Worm (Caenorhabditis elegans) whole organism, late embryonic: ENCODE results near the gene ztf-30.

Source experiments
- F13H6.1 ChIP-seq: sonication (generic microtip); optimal IDR thresholded peaks from 2 replicates; lab custom pipeline; 2016; ENCODE audit warnings: missing genetic modification characterization, missing compliant biosample characterization
- K09A11.1 ChIP-seq: sonication (generic microtip); optimal IDR thresholded peaks from 2 replicates; lab custom pipeline; 2017; ENCODE audit warnings: antibody characterized with exemption, mild to moderate bottlenecking, missing genetic modification characterization, missing compliant biosample characterization; ENCODE audit not compliant: insufficient read depth
- T23F11.4 ChIP-seq: fragments of 200-800 bp; sonication (Bioruptor generic); optimal IDR thresholded peaks from 2 replicates; lab custom pipeline; 2018; ENCODE audit warnings: mild to moderate bottlenecking, missing genetic modification characterization, missing compliant biosample characterization
- Y22D7AL.16 ChIP-seq: sonication (generic microtip); optimal IDR thresholded peaks from 2 replicates; lab custom pipeline; 2016; ENCODE audit warnings: missing genetic modification characterization, missing compliant biosample characterization
- ama-1 ChIP-seq: fragments of 150-350 bp; optimal IDR thresholded peaks from 2 replicates; lab custom pipeline; 2014
- ceh-14 ChIP-seq: sonication (generic microtip); optimal IDR thresholded peaks from 2 replicates; lab custom pipeline; 2016; ENCODE audit warnings: missing genotype, missing genetic modification characterization, missing compliant biosample characterization
- ceh-18 ChIP-seq: sonication (generic microtip); optimal IDR thresholded peaks from 2 replicates; lab custom pipeline; 2016; ENCODE audit warnings: missing genetic modification characterization, missing compliant biosample characterization
- ceh-2 ChIP-seq: sonication (generic microtip); optimal IDR thresholded peaks from 2 replicates; lab custom pipeline; 2016; ENCODE audit warnings: missing genotype, missing genetic modification characterization, missing compliant biosample characterization
- ceh-24 ChIP-seq: sonication (generic microtip); optimal IDR thresholded peaks from 2 replicates; lab custom pipeline; 2016; ENCODE audit warnings: mild to moderate bottlenecking, missing genetic modification characterization, missing compliant biosample characterization
- ceh-30 ChIP-seq: fragments of 150-350 bp; optimal IDR thresholded peaks from 2 replicates; lab custom pipeline; 2014; ENCODE audit warnings: missing biosample characterization, missing genetic modification characterization
- ceh-34 ChIP-seq: sonication (generic microtip); optimal IDR thresholded peaks from 2 replicates; lab custom pipeline; 2016; ENCODE audit warnings: mild to moderate bottlenecking, missing genetic modification characterization, missing compliant biosample characterization
- ceh-48 ChIP-seq: sonication (generic microtip); optimal IDR thresholded peaks from 2 replicates; lab custom pipeline; 2016; ENCODE audit warnings: missing genetic modification characterization, inconsistent platforms, missing compliant biosample characterization
- ceh-6 ChIP-seq: fragments of 200-800 bp; sonication (Bioruptor generic); optimal IDR thresholded peaks from 2 replicates; lab custom pipeline; 2018; ENCODE audit warnings: mild to moderate bottlenecking, missing genetic modification characterization, missing compliant biosample characterization
- ceh-9 ChIP-seq: sonication (generic microtip); optimal IDR thresholded peaks from 2 replicates; lab custom pipeline; 2016; ENCODE audit warnings: mild to moderate bottlenecking, missing genetic modification characterization, inconsistent platforms, missing compliant biosample characterization
- dve-1 ChIP-seq: sonication (generic microtip); optimal IDR thresholded peaks from 2 replicates; lab custom pipeline; 2017; ENCODE audit warnings: antibody characterized with exemption, mild to moderate bottlenecking, missing genetic modification characterization, missing compliant biosample characterization
- elt-2 ChIP-seq: sonication (generic microtip); optimal IDR thresholded peaks from 2 replicates; lab custom pipeline; 2016; ENCODE audit warnings: missing genetic modification reagents, missing genetic modification characterization, missing compliant biosample characterization
- elt-4 ChIP-seq: sonication (generic microtip); optimal IDR thresholded peaks from 2 replicates; lab custom pipeline; 2016; ENCODE audit warnings: missing genetic modification characterization, missing compliant biosample characterization
- eyg-1 ChIP-seq: sonication (generic microtip); optimal IDR thresholded peaks from 2 replicates; lab custom pipeline; 2016; ENCODE audit warnings: missing genotype, missing genetic modification characterization, missing compliant biosample characterization
- fax-1 ChIP-seq: sonication (generic microtip); optimal IDR thresholded peaks from 2 replicates; lab custom pipeline; 2016; ENCODE audit warnings: missing genotype, missing genetic modification characterization, missing compliant biosample characterization
- fkh-10 ChIP-seq: fragments of 150-350 bp; optimal IDR thresholded peaks from 2 replicates; lab custom pipeline; 2014; ENCODE audit warnings: missing biosample characterization, missing genetic modification reagents, missing genetic modification characterization
- hlh-13 ChIP-seq: fragments of 200-800 bp; sonication (Bioruptor generic); optimal IDR thresholded peaks from 2 replicates; lab custom pipeline; 2018; ENCODE audit warnings: mild to moderate bottlenecking, missing genetic modification characterization, missing compliant biosample characterization
- hlh-6 ChIP-seq: sonication (generic microtip); optimal IDR thresholded peaks from 2 replicates; lab custom pipeline; 2016; ENCODE audit warnings: missing genotype, missing genetic modification characterization, missing compliant biosample characterization
- hlh-8 ChIP-seq: sonication (generic microtip); optimal IDR thresholded peaks from 2 replicates; lab custom pipeline; 2016; ENCODE audit warnings: missing genotype, missing genetic modification characterization, missing compliant biosample characterization
- mec-3 ChIP-seq: sonication (generic microtip); optimal IDR thresholded peaks from 2 replicates; lab custom pipeline; 2016; ENCODE audit warnings: borderline replicate concordance, missing genetic modification characterization, missing compliant biosample characterization
- odd-2 ChIP-seq: sonication (generic microtip); optimal IDR thresholded peaks from 2 replicates; lab custom pipeline; 2017; ENCODE audit warnings: antibody characterized with exemption, mild to moderate bottlenecking, missing genetic modification characterization, missing compliant biosample characterization
- pag-3 ChIP-seq: sonication (generic microtip); optimal IDR thresholded peaks from 2 replicates; lab custom pipeline; 2016; ENCODE audit warnings: missing compliant biosample characterization, missing genetic modification characterization, borderline replicate concordance
- pax-1 ChIP-seq: fragments of 150-350 bp; optimal IDR thresholded peaks from 2 replicates; lab custom pipeline; 2014; ENCODE audit warnings: missing biosample characterization, missing genetic modification characterization
- pha-4 ChIP-seq: fragments of 150-350 bp; optimal IDR thresholded peaks from 2 replicates; lab custom pipeline; 2018; ENCODE audit warnings: missing biosample characterization, missing genetic modification reagents, missing genetic modification characterization
- ref-2 ChIP-seq: sonication (generic microtip); optimal IDR thresholded peaks from 2 replicates; lab custom pipeline; 2016; ENCODE audit warnings: missing genetic modification characterization, missing compliant biosample characterization
- sox-2 ChIP-seq: fragments of 200-800 bp; sonication (Bioruptor generic); IDR thresholded peaks from 2 replicates; pipeline ENCODE4 v1.3.6; 2022; ENCODE audit warnings: missing genetic modification reagents, missing genetic modification characterization, missing compliant biosample characterization
- syd-9 ChIP-seq: sonication (generic microtip); optimal IDR thresholded peaks from 2 replicates; lab custom pipeline; 2016; ENCODE audit warnings: mild to moderate bottlenecking, missing genetic modification characterization, moderate library complexity, missing compliant biosample characterization
- tbx-2 ChIP-seq: sonication (generic microtip); optimal IDR thresholded peaks from 2 replicates; lab custom pipeline; 2016; ENCODE audit warnings: missing genetic modification characterization, missing compliant biosample characterization
- ttx-3 ChIP-seq: sonication (generic microtip); optimal IDR thresholded peaks from 2 replicates; lab custom pipeline; 2016; ENCODE audit warnings: missing genetic modification reagents, missing genetic modification characterization, missing compliant biosample characterization
- unc-3 ChIP-seq, 2 experiments: fragments of 200-800 bp in 1 of 2; sonication (Bioruptor generic) in 1 of 2; sonication (generic microtip) in 1 of 2; conservative IDR thresholded peaks in 1 of 2; optimal IDR thresholded peaks in 1 of 2; 2 replicates each; pipeline versions ENCODE4 v1.3.6 to Lab custom; 2016 to 2022; ENCODE audit warnings: missing compliant biosample characterization in 2 of 2, missing genetic modification characterization in 2 of 2, missing genetic modification reagents in 1 of 2
- unc-42 ChIP-seq: sonication (generic microtip); optimal IDR thresholded peaks from 2 replicates; lab custom pipeline; 2016; ENCODE audit warnings: missing genotype, missing genetic modification characterization, missing compliant biosample characterization
- unc-55 ChIP-seq: sonication (generic microtip); optimal IDR thresholded peaks from 2 replicates; lab custom pipeline; 2017; ENCODE audit warnings: missing biosample characterization, missing genetic modification reagents, missing genetic modification characterization
- zip-5 ChIP-seq: sonication (generic microtip); optimal IDR thresholded peaks from 2 replicates; lab custom pipeline; 2016; ENCODE audit warnings: missing genetic modification characterization, missing compliant biosample characterization
- ztf-16 ChIP-seq: sonication (generic microtip); optimal IDR thresholded peaks from 2 replicates; lab custom pipeline; 2017; ENCODE audit warnings: missing genetic modification characterization, missing compliant biosample characterization

ztf-30 gene

DNA sequence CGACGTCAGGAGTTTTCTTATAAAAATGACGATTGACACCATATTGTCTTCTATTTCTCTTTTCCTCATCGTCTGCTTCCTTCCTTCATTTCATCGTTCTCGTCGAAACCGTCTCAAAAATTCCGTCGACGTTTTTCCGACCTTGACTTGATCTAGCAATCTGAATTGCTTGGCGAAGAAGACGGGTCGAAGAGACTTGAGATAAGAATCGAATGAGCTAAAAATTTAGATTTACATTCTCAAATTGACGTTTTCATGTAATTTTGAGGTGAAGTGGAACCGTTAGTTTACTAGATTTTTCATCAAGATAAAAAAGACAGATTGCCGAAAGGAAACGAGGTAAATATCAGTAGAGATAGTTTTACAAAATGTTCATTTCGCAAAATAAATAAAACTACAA is 20.1 kb downstream of the ztf-30 start:
- TF ChIP-seq ceh-6 (GFP tag; lab: Kevin White, UChicago) (no peak), sox-2 (GFP tag; lab: Robert Waterston, UW) (no peak), ceh-34 (tag; lab: Kevin White, UChicago) (no peak), hlh-13 (GFP tag; lab: Kevin White, UChicago) (no peak), syd-9 (tag; lab: Kevin White, UChicago) (no peak), ttx-3 (no peak), F13H6.1 (no peak), ceh-14 (tag; lab: Kevin White, UChicago) (no peak), ceh-2 (tag; lab: Kevin White, UChicago) (no peak), odd-2 (no peak), hlh-6 (no peak), K09A11.1 (tag; lab: Kevin White, UChicago) (no peak), ceh-24 (tag; lab: Kevin White, UChicago) (no peak), zip-5 (no peak), Y22D7AL.16 (tag; lab: Kevin White, UChicago) (no peak), elt-2 (tag; lab: Kevin White, UChicago) (no peak), pag-3 (tag; lab: Kevin White, UChicago) (no peak), ama-1 (no peak), fax-1 (tag; lab: Kevin White, UChicago) (no peak)

DNA sequence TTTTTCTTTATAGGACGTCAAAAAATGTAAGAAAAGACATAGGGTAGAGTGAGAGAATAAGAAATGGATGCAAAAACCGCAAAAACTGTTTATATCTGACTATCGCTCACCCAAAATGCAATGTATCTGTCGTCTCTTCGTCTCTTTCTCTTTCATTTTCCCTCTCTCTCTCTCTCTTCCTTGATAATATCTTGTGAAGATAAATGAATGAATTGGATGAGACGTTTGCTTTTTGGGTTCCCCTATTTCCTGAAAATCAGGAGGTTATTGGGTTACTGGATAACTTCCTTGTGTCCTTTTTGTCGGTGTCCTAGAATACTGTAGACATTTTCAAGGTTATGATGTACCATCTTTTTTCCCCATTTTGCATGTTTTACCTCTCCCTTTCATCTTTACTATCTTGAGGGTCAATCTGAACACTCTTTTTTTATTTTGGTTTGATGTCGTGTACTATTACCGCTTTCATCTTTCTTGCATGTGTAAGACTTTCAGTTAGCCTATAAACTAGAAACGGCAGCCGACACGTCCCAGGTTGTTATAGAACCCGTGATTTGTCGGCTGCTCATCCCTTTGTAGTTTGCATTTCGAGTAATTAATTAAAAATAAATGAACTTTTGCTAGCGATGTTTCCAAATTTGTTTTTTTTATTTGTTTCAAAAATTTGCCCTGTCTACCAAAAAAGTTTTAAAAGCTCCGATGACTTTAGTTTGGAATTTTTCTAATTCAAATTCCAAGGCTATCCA is 22.1 kb downstream of the ztf-30 start:
- TF ChIP-seq ceh-30 (tag; lab: Kevin White, UChicago) (no peak), unc-55 (GFP tag; lab: Kevin White, UChicago) (no peak)

DNA sequence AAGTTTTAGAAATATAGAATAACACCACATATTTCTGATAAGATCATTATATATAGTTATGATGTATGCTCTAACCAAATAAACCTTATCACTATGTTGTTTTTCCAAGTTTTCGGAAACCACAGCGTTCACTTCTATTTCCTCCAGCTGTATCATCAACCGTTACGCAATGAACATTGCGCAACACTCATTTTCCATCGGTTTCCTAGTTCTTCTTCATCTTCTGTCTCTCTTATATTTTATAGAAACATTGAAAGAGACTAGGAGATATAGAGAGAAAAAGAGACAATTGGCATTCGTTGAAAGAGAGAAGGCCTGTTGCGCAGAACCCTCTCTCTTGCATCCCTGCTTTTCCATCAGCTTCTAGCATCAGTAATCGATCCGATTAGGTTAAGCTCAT is 23.4 kb downstream of the ztf-30 start:
- TF ChIP-seq dve-1 (tag; lab: Kevin White, UChicago) = no peak
- no peak for TF ChIP-seq pax-1 (tag; lab: Kevin White, UChicago)
- no peak for TF ChIP-seq ceh-18
- TF ChIP-seq elt-2 (tag; lab: Kevin White, UChicago) = peak; percentile 66
- TF ChIP-seq F13H6.1 = no peak
- TF ChIP-seq T23F11.4 = no peak
- TF ChIP-seq unc-3 (GFP tag; conservative IDR thresholded peaks at IDR 0.05; lab: Robert Waterston, UW) = no peak
- no peak for TF ChIP-seq unc-3 (tag; optimal IDR thresholded peaks at IDR 0.05; lab: Kevin White, UChicago)

DNA sequence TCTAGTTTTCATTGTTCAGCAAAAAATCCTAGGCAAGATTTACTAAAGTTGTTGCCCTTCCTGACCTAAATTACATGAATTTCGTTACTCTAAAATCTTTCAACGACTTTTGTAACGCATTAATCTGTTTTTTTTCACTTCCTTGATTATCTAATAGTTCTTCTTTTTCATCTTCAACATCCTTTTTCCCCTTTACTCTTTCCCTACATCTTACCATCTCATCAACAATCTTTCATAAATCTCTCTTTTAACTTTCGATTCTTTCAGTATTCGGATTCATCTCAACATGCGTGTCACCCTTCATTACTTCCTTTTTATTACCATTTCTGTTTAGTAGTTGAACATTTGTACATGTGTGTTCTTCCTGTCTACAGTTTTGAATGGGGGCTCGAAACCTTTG is 23.8 kb downstream of the ztf-30 start:
- TF ChIP-seq elt-4 (tag; lab: Kevin White, UChicago) (no peak), odd-2 (no peak), F13H6.1 (no peak), pax-1 (tag; lab: Kevin White, UChicago) (no peak), tbx-2 (tag; lab: Kevin White, UChicago) (no peak)

DNA sequence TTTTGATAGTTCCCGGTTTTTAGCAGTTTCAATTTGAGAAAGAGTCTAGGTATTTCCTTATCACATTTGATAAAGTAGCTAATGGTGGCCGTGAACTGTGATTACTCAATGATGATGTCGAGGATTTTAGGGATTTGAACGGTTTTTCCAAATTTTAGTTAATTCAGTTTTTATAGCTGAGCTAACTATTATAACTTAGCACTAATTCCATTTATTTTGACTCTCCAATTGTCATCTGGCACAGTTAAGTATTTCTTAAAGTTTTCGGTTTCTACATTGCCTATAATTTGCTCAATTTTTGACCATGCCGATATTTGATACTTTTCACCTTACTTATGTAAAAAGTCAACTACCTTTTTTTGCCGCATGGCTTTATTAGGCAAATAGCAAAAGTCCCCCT is 24.4 kb downstream of the ztf-30 start:
- TF ChIP-seq eyg-1 (tag; lab: Kevin White, UChicago) = no peak
- TF ChIP-seq fkh-10 (GFP tag; lab: Kevin White, UChicago) = no peak
- no peak for TF ChIP-seq ref-2 (tag; lab: Kevin White, UChicago)
- TF ChIP-seq K09A11.1 (tag; lab: Kevin White, UChicago) = no peak

DNA sequence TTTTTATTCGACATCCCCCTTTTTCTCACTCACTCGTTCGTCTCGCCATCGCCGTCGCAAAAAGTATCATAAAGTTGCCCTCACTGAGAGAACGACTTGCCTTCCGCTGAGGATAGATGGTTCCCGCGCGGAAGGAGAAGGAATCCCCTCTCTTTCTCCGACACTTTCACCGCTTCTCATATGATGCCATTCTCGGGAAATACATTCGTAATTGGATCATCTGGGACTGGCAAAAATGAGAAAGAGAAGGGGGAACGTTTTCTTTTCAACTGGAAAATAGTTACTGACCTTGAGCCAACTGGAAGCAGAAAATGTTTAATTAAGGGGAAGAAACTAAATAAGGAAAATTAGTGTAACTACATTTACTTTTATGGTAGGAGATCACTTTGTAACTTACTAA is 25.8 kb downstream of the ztf-30 start:
- TF ChIP-seq pag-3 (tag; lab: Kevin White, UChicago) (no peak), hlh-8 (tag; lab: Kevin White, UChicago) (no peak), pha-4 (no peak), ceh-2 (tag; lab: Kevin White, UChicago) (no peak), unc-42 (tag; lab: Kevin White, UChicago) (peak; percentile 65), sox-2 (GFP tag; lab: Robert Waterston, UW) (no peak), mec-3 (tag; lab: Kevin White, UChicago) (no peak), ztf-16 (tag; lab: Kevin White, UChicago) (no peak), ceh-9 (tag; lab: Kevin White, UChicago) (no peak), ttx-3 (no peak), ceh-48 (tag; lab: Kevin White, UChicago) (no peak), ref-2 (tag; lab: Kevin White, UChicago) (peak; percentile 3)
